Worm (Caenorhabditis elegans) whole organism, L3 larva: ENCODE results near the gene odr-2.

Experiments
- ZK546.5 ChIP-seq: sonication (generic microtip); optimal IDR thresholded peaks from 2 replicates; lab custom pipeline; 2017; ENCODE audit warnings: missing biosample characterization, missing genetic modification characterization
- aly-2 ChIP-seq: fragments of 150-350 bp; optimal IDR thresholded peaks from 2 replicates; lab custom pipeline; 2014; ENCODE audit warnings: missing biosample characterization, missing genetic modification characterization
- ama-1 ChIP-seq: fragments of 150-350 bp; optimal IDR thresholded peaks from 2 replicates; lab custom pipeline; 2018
- ceh-28 ChIP-seq: fragments of 150-350 bp; optimal IDR thresholded peaks from 2 replicates; lab custom pipeline; 2014; ENCODE audit warnings: missing biosample characterization, missing genetic modification reagents, missing genetic modification characterization
- ceh-9 ChIP-seq: sonication (generic microtip); optimal IDR thresholded peaks from 2 replicates; lab custom pipeline; 2018; ENCODE audit warnings: missing biosample characterization, missing genetic modification characterization
- daf-12 ChIP-seq: fragments of 150-350 bp; optimal IDR thresholded peaks from 2 replicates; lab custom pipeline; 2014; ENCODE audit warnings: missing biosample characterization, missing genetic modification reagents, missing genetic modification characterization
- egl-27 ChIP-seq: sonication (generic microtip); optimal IDR thresholded peaks from 4 replicates; lab custom pipeline; 2017; ENCODE audit warnings: missing biosample characterization, missing genetic modification reagents, missing genetic modification characterization
- egl-5 ChIP-seq: fragments of 150-350 bp; optimal IDR thresholded peaks from 2 replicates; lab custom pipeline; 2017; ENCODE audit warnings: missing biosample characterization, missing genetic modification reagents, missing genetic modification characterization, inconsistent platforms
- elt-1 ChIP-seq: fragments of 150-350 bp; optimal IDR thresholded peaks from 2 replicates; lab custom pipeline; 2014; ENCODE audit warnings: missing biosample characterization, missing genetic modification characterization
- elt-2 ChIP-seq: sonication (generic microtip); optimal IDR thresholded peaks from 2 replicates; lab custom pipeline; 2016; ENCODE audit warnings: missing genetic modification reagents, mild to moderate bottlenecking, missing genetic modification characterization, missing compliant biosample characterization
- elt-3 ChIP-seq, 3 experiments: fragments of 150-350 bp in 1 of 3; sonication (generic microtip) in 2 of 3; optimal IDR thresholded peaks; 2 replicates in 2 of 3; 4 replicates in 1 of 3; lab custom pipeline; 2014 to 2017; ENCODE audit warnings: missing biosample characterization in 3 of 3, missing genetic modification characterization in 3 of 3
- eor-1 ChIP-seq, 2 experiments: fragments of 150-350 bp; optimal IDR thresholded peaks; 2 replicates each; lab custom pipeline; 2014 to 2018; ENCODE audit warnings: missing biosample characterization in 2 of 2, missing genetic modification characterization in 2 of 2
- fkh-10 ChIP-seq: sonication (generic microtip); optimal IDR thresholded peaks from 2 replicates; lab custom pipeline; 2017; ENCODE audit warnings: missing biosample characterization, missing genetic modification reagents, missing genetic modification characterization
- fkh-2 ChIP-seq: fragments of 150-350 bp; optimal IDR thresholded peaks from 2 replicates; lab custom pipeline; 2014; ENCODE audit warnings: missing biosample characterization, missing genetic modification reagents, missing genetic modification characterization
- hmg-11 ChIP-seq: sonication (generic microtip); optimal IDR thresholded peaks from 2 replicates; lab custom pipeline; 2016; ENCODE audit warnings: missing genetic modification characterization, missing compliant biosample characterization
- jun-1 ChIP-seq: fragments of 150-350 bp; optimal IDR thresholded peaks from 2 replicates; lab custom pipeline; 2014; ENCODE audit warnings: missing biosample characterization, missing genetic modification reagents, missing genetic modification characterization
- lin-15B ChIP-seq: fragments of 150-350 bp; optimal IDR thresholded peaks from 2 replicates; lab custom pipeline; 2014; ENCODE audit warnings: missing biosample characterization, missing genetic modification characterization
- lin-39 ChIP-seq: fragments of 150-350 bp; optimal IDR thresholded peaks from 2 replicates; lab custom pipeline; 2018; ENCODE audit warnings: missing biosample characterization, missing genetic modification reagents, missing genetic modification characterization
- lsy-12 ChIP-seq: sonication (generic microtip); optimal IDR thresholded peaks from 2 replicates; lab custom pipeline; 2016; ENCODE audit warnings: mild to moderate bottlenecking, missing genetic modification characterization, missing compliant biosample characterization
- mdl-1 ChIP-seq: fragments of 150-350 bp; optimal IDR thresholded peaks from 2 replicates; lab custom pipeline; 2014; ENCODE audit warnings: missing biosample characterization, missing genetic modification characterization
- mml-1 ChIP-seq: fragments of 150-350 bp; sonication (generic microtip); optimal IDR thresholded peaks from 3 replicates; lab custom pipeline; 2014; ENCODE audit warnings: missing biosample characterization, missing genetic modification characterization
- nfya-1 ChIP-seq: sonication (generic microtip); optimal IDR thresholded peaks from 2 replicates; lab custom pipeline; 2017; ENCODE audit warnings: missing genetic modification characterization, mild to moderate bottlenecking, missing compliant biosample characterization, antibody characterized with exemption, moderate library complexity; ENCODE audit not compliant: insufficient read depth
- nhr-11 ChIP-seq: fragments of 150-350 bp; optimal IDR thresholded peaks from 2 replicates; lab custom pipeline; 2014; ENCODE audit warnings: missing biosample characterization, missing genetic modification characterization
- nhr-12 ChIP-seq: fragments of 150-350 bp; optimal IDR thresholded peaks from 2 replicates; lab custom pipeline; 2014; ENCODE audit warnings: missing biosample characterization, missing genetic modification characterization
- nhr-23 ChIP-seq: fragments of 150-350 bp; optimal IDR thresholded peaks from 2 replicates; lab custom pipeline; 2014; ENCODE audit warnings: missing biosample characterization, missing genetic modification reagents, missing genetic modification characterization
- nhr-237 ChIP-seq: fragments of 150-350 bp; optimal IDR thresholded peaks from 2 replicates; lab custom pipeline; 2014; ENCODE audit warnings: missing biosample characterization, missing genetic modification characterization
- nhr-28 ChIP-seq: fragments of 150-350 bp; optimal IDR thresholded peaks from 2 replicates; lab custom pipeline; 2014; ENCODE audit warnings: missing biosample characterization, missing genetic modification characterization
- nhr-43 ChIP-seq: sonication (generic microtip); optimal IDR thresholded peaks from 2 replicates; lab custom pipeline; 2016; ENCODE audit warnings: mild to moderate bottlenecking, missing genetic modification characterization, missing compliant biosample characterization; ENCODE audit not compliant: poor library complexity, severe bottlenecking
- nhr-67 ChIP-seq: fragments of 150-350 bp; optimal IDR thresholded peaks from 2 replicates; lab custom pipeline; 2014; ENCODE audit warnings: missing biosample characterization, missing genetic modification characterization
- nhr-76 ChIP-seq: fragments of 150-350 bp; sonication (generic microtip); optimal IDR thresholded peaks from 5 replicates; lab custom pipeline; 2014; ENCODE audit warnings: missing biosample characterization, missing genetic modification characterization
- nhr-77 ChIP-seq: fragments of 150-350 bp; optimal IDR thresholded peaks from 2 replicates; lab custom pipeline; 2014; ENCODE audit warnings: missing biosample characterization, missing genetic modification characterization
- pha-4 ChIP-seq: fragments of 150-350 bp; optimal IDR thresholded peaks from 2 replicates; lab custom pipeline; 2014; ENCODE audit warnings: missing biosample characterization, missing genetic modification reagents, missing genetic modification characterization
- pqm-1 ChIP-seq: fragments of 150-350 bp; optimal IDR thresholded peaks from 2 replicates; lab custom pipeline; 2017; ENCODE audit warnings: missing biosample characterization, missing genetic modification characterization, inconsistent platforms
- sea-2 ChIP-seq: fragments of 150-350 bp; sonication (generic microtip); optimal IDR thresholded peaks from 4 replicates; lab custom pipeline; 2014; ENCODE audit warnings: missing biosample characterization, missing genetic modification reagents, missing genetic modification characterization
- skn-1 ChIP-seq: fragments of 150-350 bp; optimal IDR thresholded peaks from 2 replicates; lab custom pipeline; 2014; ENCODE audit warnings: missing biosample characterization, missing genetic modification characterization
- snpc-4 ChIP-seq: fragments of 150-350 bp; optimal IDR thresholded peaks from 2 replicates; lab custom pipeline; 2014; ENCODE audit warnings: missing biosample characterization, missing genetic modification characterization
- tbx-2 ChIP-seq: sonication (generic microtip); optimal IDR thresholded peaks from 2 replicates; lab custom pipeline; 2016; ENCODE audit warnings: mild to moderate bottlenecking, missing genetic modification characterization, missing compliant biosample characterization
- unc-39 ChIP-seq: sonication (generic microtip); optimal IDR thresholded peaks from 4 replicates; lab custom pipeline; 2017; ENCODE audit warnings: missing biosample characterization, missing genetic modification characterization
- ztf-11 ChIP-seq: fragments of 150-350 bp; optimal IDR thresholded peaks from 2 replicates; lab custom pipeline; 2014; ENCODE audit warnings: missing biosample characterization, missing genetic modification characterization
- ztf-4 ChIP-seq: fragments of 150-350 bp; optimal IDR thresholded peaks from 2 replicates; lab custom pipeline; 2014; ENCODE audit warnings: missing biosample characterization, missing genetic modification characterization

Gene odr-2

DNA sequence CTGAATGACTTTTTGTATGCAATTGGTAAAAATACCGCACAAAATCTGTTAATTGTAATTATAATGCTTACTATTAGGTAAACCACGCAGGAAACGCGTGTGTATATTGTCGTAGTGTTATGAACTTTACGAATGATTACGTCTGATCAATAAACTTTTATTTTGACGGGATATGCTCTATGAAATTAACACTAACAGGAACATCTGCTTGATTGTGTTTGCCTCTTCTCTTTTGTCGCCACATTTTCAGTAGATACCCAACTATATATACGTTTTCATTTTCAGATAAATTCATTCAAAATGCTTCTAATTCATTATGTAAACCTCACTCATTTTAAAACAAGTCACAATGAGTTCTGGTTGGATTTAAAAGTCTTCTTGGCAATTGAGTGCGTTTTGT lies 28.9 kb downstream of the odr-2 start, which contains the start of gene sre-10:
TSS of gene sre-10 (plus strand) at position 301 of the 400 bp plus-strand sequence.
- TF ChIP-seq nhr-77 (tag; lab: Kevin White, UChicago) (no peak), nhr-28 (tag; lab: Kevin White, UChicago) (no peak), egl-5 (tag; lab: Kevin White, UChicago) (no peak), mdl-1 (tag; lab: Kevin White, UChicago) (no peak), lin-15B (tag; lab: Kevin White, UChicago) (no peak), eor-1 (tag; optimal IDR thresholded peaks at IDR 0.05; lab: Kevin White, UChicago) (no peak), tbx-2 (tag; lab: Kevin White, UChicago) (no peak), nhr-237 (tag; lab: Kevin White, UChicago) (no peak), fkh-2 (no peak), skn-1 (no peak), nhr-67 (tag; lab: Kevin White, UChicago) (no peak), aly-2 (no peak), ceh-28 (no peak), elt-3 (tag; optimal IDR thresholded peaks at IDR 0.05; lab: Kevin White, UChicago) (no peak), ZK546.5 (tag; lab: Kevin White, UChicago) (no peak), ama-1 (lab: Kevin White, UChicago) (no peak)

DNA sequence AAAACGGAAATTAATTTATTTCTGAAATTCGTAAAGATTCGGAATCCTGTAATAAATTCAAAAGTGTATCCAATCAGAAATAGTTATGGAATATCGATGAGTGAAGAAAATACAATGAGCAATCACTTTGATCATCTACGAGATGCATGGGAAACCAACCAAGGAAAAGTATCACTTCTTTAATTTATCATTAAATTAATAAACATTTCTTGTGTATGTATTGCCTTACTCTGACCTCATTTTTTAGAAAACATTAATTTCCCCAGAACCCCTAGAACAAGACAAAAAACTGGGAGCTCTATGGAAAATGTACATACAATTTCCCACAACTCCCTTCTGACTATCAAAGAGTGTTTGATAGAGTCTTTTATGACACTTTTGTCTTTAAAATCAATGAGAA lies 30.6 kb downstream of the odr-2 start, which contains the start of gene F10D2.16:
TSS of gene F10D2.16 (plus strand) at position 301 of the 400 bp plus-strand sequence.
- TF ChIP-seq nhr-23 (no peak), lsy-12 (tag; lab: Kevin White, UChicago) (no peak), nhr-67 (tag; lab: Kevin White, UChicago) (no peak), ztf-4 (tag; lab: Kevin White, UChicago) (no peak), lin-39 (tag; lab: Kevin White, UChicago) (no peak), nhr-12 (tag; lab: Kevin White, UChicago) (no peak), nhr-237 (tag; lab: Kevin White, UChicago) (no peak), elt-2 (tag; lab: Kevin White, UChicago) (no peak), nhr-76 (tag; lab: Kevin White, UChicago) (no peak), snpc-4 (tag; lab: Kevin White, UChicago) (no peak), aly-2 (no peak)

DNA sequence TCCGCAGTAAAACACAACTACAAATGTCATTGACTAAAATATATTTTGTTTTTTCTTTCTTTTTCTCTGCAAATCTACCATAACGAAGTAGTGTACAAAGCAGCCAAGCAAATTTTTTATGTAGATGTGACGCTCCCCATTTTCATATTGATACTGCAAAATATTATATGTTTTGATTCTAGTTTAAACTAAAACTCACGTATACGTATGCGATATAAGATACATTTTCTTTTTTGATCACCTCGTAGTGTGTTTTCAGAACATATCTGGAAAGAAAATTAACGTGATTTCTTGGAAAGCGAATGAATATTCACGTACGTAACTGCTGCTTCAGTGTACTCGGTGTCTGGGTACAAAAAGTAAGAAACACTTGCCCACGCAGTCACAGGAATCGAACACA lies 33.5 kb downstream of the odr-2 start:
- no peak for TF ChIP-seq ceh-9 (tag; lab: Kevin White, UChicago)
- TF ChIP-seq egl-27 = no peak
- no peak for TF ChIP-seq nhr-11
- no peak for TF ChIP-seq elt-3 (tag; optimal IDR thresholded peaks at IDR 0.05; lab: Kevin White, UChicago)
- no peak for TF ChIP-seq jun-1 (tag; lab: Kevin White, UChicago)
- TF ChIP-seq nhr-76 (tag; lab: Kevin White, UChicago) = no peak
- no peak for TF ChIP-seq lin-15B (tag; lab: Kevin White, UChicago)
- no peak for TF ChIP-seq elt-1 (tag; lab: Kevin White, UChicago)
- no peak for TF ChIP-seq ztf-11 (tag; lab: Kevin White, UChicago)
- no peak for TF ChIP-seq hmg-11 (tag; lab: Kevin White, UChicago)
- no peak for TF ChIP-seq fkh-10
- no peak for TF ChIP-seq nhr-237 (tag; lab: Kevin White, UChicago)

DNA sequence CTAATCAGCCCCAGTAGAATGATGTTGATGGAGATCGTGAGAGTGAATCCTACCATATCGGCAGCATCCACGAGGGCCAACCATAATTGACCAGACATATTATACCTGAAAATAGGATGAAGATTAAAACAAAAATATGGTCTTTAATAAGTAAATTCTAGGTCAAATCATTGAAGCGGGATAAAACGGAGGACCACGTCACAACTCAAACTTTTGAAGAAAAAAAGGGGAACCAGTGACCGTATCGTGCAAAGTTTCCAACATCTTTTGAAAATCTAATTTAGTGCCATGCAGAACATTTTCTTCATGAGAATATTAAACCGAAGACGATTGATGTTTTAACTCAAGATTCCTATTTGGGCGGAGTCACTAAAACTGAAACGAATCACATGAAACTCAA lies 35.0 kb downstream of the odr-2 start, which contains the start of gene str-112:
TSS of gene str-112 (minus strand) at position 101 of the 400 bp plus-strand sequence.
- no peak for TF ChIP-seq egl-5 (tag; lab: Kevin White, UChicago)
- TF ChIP-seq pqm-1 (tag; lab: Kevin White, UChicago) = no peak

DNA sequence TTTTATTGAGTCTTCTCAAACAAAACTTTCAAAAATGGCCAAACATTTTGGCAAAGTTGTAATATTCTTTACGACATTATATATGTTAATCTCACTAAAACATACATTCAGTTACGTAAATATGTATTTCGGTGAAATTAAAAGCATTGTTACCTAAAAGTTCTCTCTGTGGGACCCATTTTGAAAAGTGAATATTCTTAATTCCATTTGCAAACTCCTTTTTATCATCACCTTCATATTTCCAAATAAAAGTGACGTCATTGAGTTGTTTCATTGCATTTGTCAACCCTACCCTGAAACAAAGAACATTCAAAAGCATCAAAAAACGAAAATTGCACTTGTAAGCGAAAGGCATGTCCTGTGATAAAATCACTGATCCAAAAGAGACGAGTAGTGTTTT lies 37.0 kb downstream of the odr-2 start:
- TF ChIP-seq daf-12 (tag; lab: Kevin White, UChicago) (no peak), lsy-12 (tag; lab: Kevin White, UChicago) (no peak), pqm-1 (tag; lab: Kevin White, UChicago) (peak; percentile 7)

DNA sequence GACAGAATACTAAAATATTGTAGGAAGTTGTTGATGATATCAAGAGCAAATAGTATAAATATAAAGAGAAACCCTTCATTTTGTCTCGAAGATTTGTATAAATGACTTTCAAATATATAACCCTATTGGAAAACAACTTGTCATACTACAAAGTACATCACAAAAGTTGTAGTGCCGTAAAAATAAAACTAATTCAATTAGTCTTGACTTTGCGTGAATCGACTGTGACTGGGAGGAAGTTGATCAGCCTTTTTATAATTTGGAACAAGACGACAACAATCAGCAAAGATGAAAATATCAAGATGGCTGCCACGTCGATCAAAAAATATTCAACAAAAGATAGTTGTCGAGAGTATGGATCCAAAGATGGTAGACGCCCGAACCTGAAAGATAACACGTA lies 38.5 kb downstream of the odr-2 start, which contains the start of gene ugt-40:
TSS of gene ugt-40 (minus strand) at position 101 of the 400 bp plus-strand sequence.
- TF ChIP-seq nfya-1 (tag; lab: Kevin White, UChicago) (no peak), skn-1 (no peak), daf-12 (tag; lab: Kevin White, UChicago) (no peak), elt-3 (tag; optimal IDR thresholded peaks at IDR 0.05; lab: Kevin White, UChicago) (no peak), fkh-10 (no peak), pqm-1 (tag; lab: Kevin White, UChicago) (no peak), lin-15B (tag; lab: Kevin White, UChicago) (no peak), ztf-4 (tag; lab: Kevin White, UChicago) (no peak), elt-1 (tag; lab: Kevin White, UChicago) (no peak), ztf-11 (tag; lab: Kevin White, UChicago) (no peak), nhr-12 (tag; lab: Kevin White, UChicago) (no peak), unc-39 (tag; lab: Kevin White, UChicago) (no peak), mml-1 (no peak), snpc-4 (tag; lab: Kevin White, UChicago) (no peak), pha-4 (tag; lab: Kevin White, UChicago) (no peak), nhr-23 (no peak), jun-1 (tag; lab: Kevin White, UChicago) (no peak), sea-2 (GFP tag; lab: Kevin White, UChicago) (no peak), nhr-43 (tag; lab: Kevin White, UChicago) (no peak)
